Worm (Caenorhabditis elegans) whole organism, L3 larva: ENCODE measurements around the gene C15B12.8.

Experiments used
- R02D3.7 ChIP-seq: fragments of 150-350 bp; optimal IDR thresholded peaks from 2 replicates; lab custom pipeline; 2014; ENCODE audit warnings: missing biosample characterization, missing genetic modification characterization
- ZK546.5 ChIP-seq: sonication (generic microtip); optimal IDR thresholded peaks from 2 replicates; lab custom pipeline; 2017; ENCODE audit warnings: missing biosample characterization, missing genetic modification characterization
- ceh-16 ChIP-seq: sonication (generic microtip); optimal IDR thresholded peaks from 2 replicates; lab custom pipeline; 2017; ENCODE audit warnings: missing biosample characterization, missing genetic modification characterization
- ceh-82 ChIP-seq: fragments of 150-350 bp; optimal IDR thresholded peaks from 2 replicates; lab custom pipeline; 2014; ENCODE audit warnings: missing biosample characterization, missing genetic modification characterization
- egl-27 ChIP-seq: sonication (generic microtip); optimal IDR thresholded peaks from 4 replicates; lab custom pipeline; 2017; ENCODE audit warnings: missing biosample characterization, missing genetic modification reagents, missing genetic modification characterization
- egl-5 ChIP-seq: fragments of 150-350 bp; optimal IDR thresholded peaks from 2 replicates; lab custom pipeline; 2017; ENCODE audit warnings: missing biosample characterization, missing genetic modification reagents, missing genetic modification characterization, inconsistent platforms
- elt-1 ChIP-seq: fragments of 150-350 bp; optimal IDR thresholded peaks from 2 replicates; lab custom pipeline; 2014; ENCODE audit warnings: missing biosample characterization, missing genetic modification characterization
- elt-2 ChIP-seq: sonication (generic microtip); optimal IDR thresholded peaks from 2 replicates; lab custom pipeline; 2016; ENCODE audit warnings: missing genetic modification reagents, mild to moderate bottlenecking, missing genetic modification characterization, missing compliant biosample characterization
- elt-3 ChIP-seq, 3 experiments: fragments of 150-350 bp in 1 of 3; sonication (generic microtip) in 2 of 3; optimal IDR thresholded peaks; 2 replicates in 2 of 3; 4 replicates in 1 of 3; lab custom pipeline; 2014 to 2017; ENCODE audit warnings: missing biosample characterization in 3 of 3, missing genetic modification characterization in 3 of 3
- eor-1 ChIP-seq, 2 experiments: fragments of 150-350 bp; optimal IDR thresholded peaks; 2 replicates each; lab custom pipeline; 2014 to 2018; ENCODE audit warnings: missing biosample characterization in 2 of 2, missing genetic modification characterization in 2 of 2
- fkh-10 ChIP-seq: sonication (generic microtip); optimal IDR thresholded peaks from 2 replicates; lab custom pipeline; 2017; ENCODE audit warnings: missing biosample characterization, missing genetic modification reagents, missing genetic modification characterization
- fkh-2 ChIP-seq: fragments of 150-350 bp; optimal IDR thresholded peaks from 2 replicates; lab custom pipeline; 2014; ENCODE audit warnings: missing biosample characterization, missing genetic modification reagents, missing genetic modification characterization
- fos-1 ChIP-seq: fragments of 150-350 bp; optimal IDR thresholded peaks from 2 replicates; lab custom pipeline; 2014; ENCODE audit warnings: missing biosample characterization, missing genetic modification characterization
- hmg-11 ChIP-seq: sonication (generic microtip); optimal IDR thresholded peaks from 2 replicates; lab custom pipeline; 2016; ENCODE audit warnings: missing genetic modification characterization, missing compliant biosample characterization
- lin-15B ChIP-seq: fragments of 150-350 bp; optimal IDR thresholded peaks from 2 replicates; lab custom pipeline; 2014; ENCODE audit warnings: missing biosample characterization, missing genetic modification characterization
- lin-39 ChIP-seq: fragments of 150-350 bp; optimal IDR thresholded peaks from 2 replicates; lab custom pipeline; 2018; ENCODE audit warnings: missing biosample characterization, missing genetic modification reagents, missing genetic modification characterization
- lsy-12 ChIP-seq: sonication (generic microtip); optimal IDR thresholded peaks from 2 replicates; lab custom pipeline; 2016; ENCODE audit warnings: mild to moderate bottlenecking, missing genetic modification characterization, missing compliant biosample characterization
- mdl-1 ChIP-seq: fragments of 150-350 bp; optimal IDR thresholded peaks from 2 replicates; lab custom pipeline; 2014; ENCODE audit warnings: missing biosample characterization, missing genetic modification characterization
- mml-1 ChIP-seq: fragments of 150-350 bp; sonication (generic microtip); optimal IDR thresholded peaks from 3 replicates; lab custom pipeline; 2014; ENCODE audit warnings: missing biosample characterization, missing genetic modification characterization
- nhr-11 ChIP-seq: fragments of 150-350 bp; optimal IDR thresholded peaks from 2 replicates; lab custom pipeline; 2014; ENCODE audit warnings: missing biosample characterization, missing genetic modification characterization
- nhr-12 ChIP-seq: fragments of 150-350 bp; optimal IDR thresholded peaks from 2 replicates; lab custom pipeline; 2014; ENCODE audit warnings: missing biosample characterization, missing genetic modification characterization
- nhr-23 ChIP-seq: fragments of 150-350 bp; optimal IDR thresholded peaks from 2 replicates; lab custom pipeline; 2014; ENCODE audit warnings: missing biosample characterization, missing genetic modification reagents, missing genetic modification characterization
- nhr-237 ChIP-seq: fragments of 150-350 bp; optimal IDR thresholded peaks from 2 replicates; lab custom pipeline; 2014; ENCODE audit warnings: missing biosample characterization, missing genetic modification characterization
- nhr-43 ChIP-seq: sonication (generic microtip); optimal IDR thresholded peaks from 2 replicates; lab custom pipeline; 2016; ENCODE audit warnings: mild to moderate bottlenecking, missing genetic modification characterization, missing compliant biosample characterization; ENCODE audit not compliant: poor library complexity, severe bottlenecking
- nhr-67 ChIP-seq: fragments of 150-350 bp; optimal IDR thresholded peaks from 2 replicates; lab custom pipeline; 2014; ENCODE audit warnings: missing biosample characterization, missing genetic modification characterization
- nhr-76 ChIP-seq: fragments of 150-350 bp; sonication (generic microtip); optimal IDR thresholded peaks from 5 replicates; lab custom pipeline; 2014; ENCODE audit warnings: missing biosample characterization, missing genetic modification characterization
- nhr-77 ChIP-seq: fragments of 150-350 bp; optimal IDR thresholded peaks from 2 replicates; lab custom pipeline; 2014; ENCODE audit warnings: missing biosample characterization, missing genetic modification characterization
- pha-4 ChIP-seq: fragments of 150-350 bp; optimal IDR thresholded peaks from 2 replicates; lab custom pipeline; 2014; ENCODE audit warnings: missing biosample characterization, missing genetic modification reagents, missing genetic modification characterization
- pqm-1 ChIP-seq: fragments of 150-350 bp; optimal IDR thresholded peaks from 2 replicates; lab custom pipeline; 2017; ENCODE audit warnings: missing biosample characterization, missing genetic modification characterization, inconsistent platforms
- sea-2 ChIP-seq: fragments of 150-350 bp; sonication (generic microtip); optimal IDR thresholded peaks from 4 replicates; lab custom pipeline; 2014; ENCODE audit warnings: missing biosample characterization, missing genetic modification reagents, missing genetic modification characterization
- unc-39 ChIP-seq: sonication (generic microtip); optimal IDR thresholded peaks from 4 replicates; lab custom pipeline; 2017; ENCODE audit warnings: missing biosample characterization, missing genetic modification characterization
- unc-62 ChIP-seq: fragments of 150-350 bp; sonication (generic microtip); optimal IDR thresholded peaks from 4 replicates; lab custom pipeline; 2014; ENCODE audit warnings: missing biosample characterization, missing genetic modification reagents, missing genetic modification characterization
- zag-1 ChIP-seq: fragments of 150-350 bp; optimal IDR thresholded peaks from 2 replicates; lab custom pipeline; 2014; ENCODE audit warnings: missing biosample characterization, missing genetic modification characterization
- ztf-11 ChIP-seq: fragments of 150-350 bp; optimal IDR thresholded peaks from 2 replicates; lab custom pipeline; 2014; ENCODE audit warnings: missing biosample characterization, missing genetic modification characterization
- ztf-4 ChIP-seq: fragments of 150-350 bp; optimal IDR thresholded peaks from 2 replicates; lab custom pipeline; 2014; ENCODE audit warnings: missing biosample characterization, missing genetic modification characterization

C15B12.8 gene

ce11 chrX:6468499-6468898, 5.6 kb upstream of the C15B12.8 start, which contains the start of gene C15B12.9:
C15B12.9 (plus strand) TSS chrX:6468799.
- TF ChIP-seq elt-3 (tag; optimal IDR thresholded peaks at IDR 0.05; lab: Kevin White, UChicago) (no peak), unc-39 (tag; lab: Kevin White, UChicago) (no peak), lin-39 (tag; lab: Kevin White, UChicago) (no peak), zag-1 (tag; lab: Kevin White, UChicago) (no peak), ztf-11 (tag; lab: Kevin White, UChicago) (no peak), pha-4 (tag; lab: Kevin White, UChicago) (no peak), nhr-23 (tag; lab: Kevin White, UChicago) (no peak), fkh-10 (GFP tag; lab: Kevin White, UChicago) (no peak), fos-1 (tag; lab: Kevin White, UChicago) (no peak)

- TF ChIP-seq pha-4 (tag; lab: Kevin White, UChicago), result no peak
- no peak for TF ChIP-seq nhr-77 (tag; lab: Kevin White, UChicago)
- peak; percentile 76 for TF ChIP-seq pqm-1 (tag; lab: Kevin White, UChicago)
- TF ChIP-seq mdl-1 (tag; lab: Kevin White, UChicago), result no peak
- TF ChIP-seq elt-2 (tag; lab: Kevin White, UChicago), result peak; percentile 67
- no peak for TF ChIP-seq ZK546.5 (tag; lab: Kevin White, UChicago)
These were observed 2.5 kb downstream of the C15B12.8 start, which contains the start of gene C15B12.1 for ce11 chrX:6476540-6476939. C15B12.1 (plus strand) TSS chrX:6476810.

- TF ChIP-seq lin-15B (no peak), eor-1 (tag; optimal IDR thresholded peaks at IDR 0.05; lab: Kevin White, UChicago) (no peak), nhr-11 (tag; lab: Kevin White, UChicago) (no peak), ceh-82 (tag; lab: Kevin White, UChicago) (no peak), fkh-10 (GFP tag; lab: Kevin White, UChicago) (no peak), sea-2 (no peak), R02D3.7 (tag; lab: Kevin White, UChicago) (no peak), nhr-76 (tag; lab: Kevin White, UChicago) (no peak), nhr-12 (tag; lab: Kevin White, UChicago) (no peak), egl-27 (no peak)
These were observed 10.7 kb downstream of the C15B12.8 start, which contains the start of gene gar-1 for ce11 chrX:6484780-6485179. gar-1 (minus strand) TSS chrX:6484880.

- no peak for TF ChIP-seq ztf-4 (tag; lab: Kevin White, UChicago)
- TF ChIP-seq nhr-67 (tag; lab: Kevin White, UChicago), result no peak
- no peak for TF ChIP-seq elt-3 (tag; optimal IDR thresholded peaks at IDR 0.05; lab: Kevin White, UChicago)
- TF ChIP-seq unc-62 (GFP tag; lab: Kevin White, UChicago), result no peak
- no peak for TF ChIP-seq nhr-12 (tag; lab: Kevin White, UChicago)
- TF ChIP-seq ceh-16, result no peak
- no peak for TF ChIP-seq hmg-11 (tag; lab: Kevin White, UChicago)
- no peak for TF ChIP-seq egl-5 (tag; lab: Kevin White, UChicago)
- TF ChIP-seq nhr-43, result no peak
- TF ChIP-seq egl-27, result no peak
- TF ChIP-seq pha-4 (tag; lab: Kevin White, UChicago), result no peak
- TF ChIP-seq nhr-237 (tag; lab: Kevin White, UChicago), result no peak
- no peak for TF ChIP-seq mml-1 (tag; lab: Kevin White, UChicago)
- no peak for TF ChIP-seq zag-1 (tag; lab: Kevin White, UChicago)
- no peak for TF ChIP-seq lin-39 (tag; lab: Kevin White, UChicago)
- TF ChIP-seq fkh-2 (tag; lab: Kevin White, UChicago), result no peak
- TF ChIP-seq elt-1, result no peak
- no peak for TF ChIP-seq lsy-12
- TF ChIP-seq, all 47 proteins: peak for 0
These were observed 25.7 kb downstream of the C15B12.8 start, which contains the start of gene actl-1 for ce11 chrX:6499736-6500135. actl-1 (minus strand) TSS chrX:6499836.

- TF ChIP-seq pqm-1 (tag; lab: Kevin White, UChicago) (peak; percentile 4), eor-1 (tag; optimal IDR thresholded peaks at IDR 0.05; lab: Kevin White, UChicago) (no peak), elt-2 (tag; lab: Kevin White, UChicago) (peak; percentile 64)
These were observed 29.1 kb downstream of the C15B12.8 start for ce11 chrX:6503148-6503547.
